Worm (Caenorhabditis elegans) whole organism, L3 larva: ENCODE data around the gene fbxb-88.

Experiments
- ZK546.5 ChIP-seq: sonication (generic microtip); optimal IDR thresholded peaks from 2 replicates; lab custom pipeline; 2017; ENCODE audit warnings: missing biosample characterization, missing genetic modification characterization
- aly-2 ChIP-seq: fragments of 150-350 bp; optimal IDR thresholded peaks from 2 replicates; lab custom pipeline; 2014; ENCODE audit warnings: missing biosample characterization, missing genetic modification characterization
- elt-3 ChIP-seq, 3 experiments: fragments of 150-350 bp in 1 of 3; sonication (generic microtip) in 2 of 3; optimal IDR thresholded peaks; 2 replicates in 2 of 3; 4 replicates in 1 of 3; lab custom pipeline; 2014 to 2017; ENCODE audit warnings: missing biosample characterization in 3 of 3, missing genetic modification characterization in 3 of 3
- nhr-11 ChIP-seq: fragments of 150-350 bp; optimal IDR thresholded peaks from 2 replicates; lab custom pipeline; 2014; ENCODE audit warnings: missing biosample characterization, missing genetic modification characterization
- nhr-12 ChIP-seq: fragments of 150-350 bp; optimal IDR thresholded peaks from 2 replicates; lab custom pipeline; 2014; ENCODE audit warnings: missing biosample characterization, missing genetic modification characterization
- nhr-77 ChIP-seq: fragments of 150-350 bp; optimal IDR thresholded peaks from 2 replicates; lab custom pipeline; 2014; ENCODE audit warnings: missing biosample characterization, missing genetic modification characterization
- skn-1 ChIP-seq: fragments of 150-350 bp; optimal IDR thresholded peaks from 2 replicates; lab custom pipeline; 2014; ENCODE audit warnings: missing biosample characterization, missing genetic modification characterization
- snpc-4 ChIP-seq: fragments of 150-350 bp; optimal IDR thresholded peaks from 2 replicates; lab custom pipeline; 2014; ENCODE audit warnings: missing biosample characterization, missing genetic modification characterization
- unc-39 ChIP-seq: sonication (generic microtip); optimal IDR thresholded peaks from 4 replicates; lab custom pipeline; 2017; ENCODE audit warnings: missing biosample characterization, missing genetic modification characterization
- unc-62 ChIP-seq: fragments of 150-350 bp; sonication (generic microtip); optimal IDR thresholded peaks from 4 replicates; lab custom pipeline; 2014; ENCODE audit warnings: missing biosample characterization, missing genetic modification reagents, missing genetic modification characterization
- ztf-4 ChIP-seq: fragments of 150-350 bp; optimal IDR thresholded peaks from 2 replicates; lab custom pipeline; 2014; ENCODE audit warnings: missing biosample characterization, missing genetic modification characterization

DNA sequence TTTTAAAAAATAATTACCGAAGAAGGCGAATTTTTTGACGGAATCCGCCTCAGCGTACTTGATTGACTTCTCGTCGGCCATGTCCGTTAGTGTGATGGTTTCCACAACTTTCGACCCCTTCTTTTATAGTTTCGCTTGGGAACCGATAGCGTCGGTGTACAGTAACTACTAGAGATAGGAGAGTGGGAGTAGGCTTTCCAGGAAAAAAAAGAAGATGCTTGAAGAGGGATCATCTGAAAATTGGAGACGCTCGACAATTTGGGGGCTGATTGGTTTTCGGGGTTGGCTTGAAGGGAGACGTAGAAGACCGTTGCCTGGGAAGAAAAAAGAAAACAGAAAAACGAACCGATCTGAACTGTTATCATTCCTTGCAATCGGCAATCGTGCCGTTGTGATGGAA is 43.0 kb upstream of the fbxb-88 start, which contains the start of gene col-20:
- no peak for TF ChIP-seq ZK546.5
- TF ChIP-seq unc-62 (GFP tag; lab: Kevin White, UChicago), result no peak
- no peak for TF ChIP-seq aly-2 (tag; lab: Kevin White, UChicago)
- TF ChIP-seq nhr-11 (tag; lab: Kevin White, UChicago), result no peak
- TF ChIP-seq nhr-77, result no peak
- TF ChIP-seq unc-39 (tag; lab: Kevin White, UChicago), result no peak
- TF ChIP-seq skn-1, result no peak
- no peak for TF ChIP-seq nhr-12 (tag; lab: Kevin White, UChicago)
- TF ChIP-seq elt-3 (tag; optimal IDR thresholded peaks at IDR 0.05; lab: Kevin White, UChicago), result no peak
- TF ChIP-seq ztf-4, result no peak
- TF ChIP-seq snpc-4, result no peak
